Worm (Caenorhabditis elegans): Measurements from ENCODE around the gene sma-6.

DNA sequence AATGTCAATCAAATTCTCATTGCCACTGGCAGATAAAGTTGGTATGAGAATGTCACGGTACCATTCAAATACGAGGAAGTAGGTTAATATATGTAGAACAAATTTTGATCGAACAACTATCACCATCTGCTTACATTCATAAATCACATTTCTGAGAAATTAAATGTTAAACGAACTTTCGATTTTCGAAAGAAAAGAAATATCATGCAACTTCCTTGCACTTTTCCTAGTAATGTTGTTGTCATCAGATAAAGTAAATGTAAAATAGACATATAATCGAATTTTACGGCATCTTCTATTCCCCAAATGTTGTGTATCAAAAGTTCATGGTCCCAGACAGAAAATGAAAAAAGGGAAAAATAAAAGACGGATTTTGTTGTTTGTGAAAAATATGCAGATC is 12.8 kb upstream of the sma-6 start:
- TF ChIP-seq dao-5 (tag; optimal IDR thresholded peaks at IDR 0.05) (no peak), him-1 (tag; optimal IDR thresholded peaks at IDR 0.05) (no peak), W03F9.2 (tag; optimal IDR thresholded peaks at IDR 0.05) (no peak)

All from whole organism, L4/young adult.